Worm (Caenorhabditis elegans) whole organism, dauer: ENCODE measurements around the gene cnc-9.

ENCODE experiments used
- unc-62 ChIP-seq: sonication (generic microtip); optimal IDR thresholded peaks from 2 replicates; lab custom pipeline; 2017; ENCODE audit warnings: missing biosample characterization, missing genetic modification reagents, missing genetic modification characterization

The cnc-9 gene

DNA sequence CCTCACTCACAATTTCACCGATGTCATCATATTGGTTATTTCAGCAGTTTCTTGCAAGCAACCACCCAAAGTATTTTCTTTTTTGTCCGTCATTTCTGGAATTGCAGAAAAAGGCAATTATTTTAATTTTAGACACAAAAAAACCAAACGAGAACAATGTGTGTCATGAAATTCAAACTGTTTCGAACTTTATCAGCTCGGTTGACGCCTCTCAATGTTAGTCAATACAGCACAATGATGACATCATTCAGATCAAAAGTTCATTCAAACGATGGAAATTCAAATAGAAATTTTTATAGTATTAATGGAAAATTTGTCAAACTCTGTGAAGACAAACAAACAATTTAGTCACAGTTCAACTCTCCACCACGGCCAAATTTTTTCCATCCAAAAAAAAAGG, 8.1 kb downstream of the cnc-9 start, which contains the start of gene fbxa-105:
Gene fbxa-105, minus strand, starts transcription at position 97 of the 400 bp plus-strand sequence.
- no peak for TF ChIP-seq unc-62 (GFP tag; lab: Kevin White, UChicago)

DNA sequence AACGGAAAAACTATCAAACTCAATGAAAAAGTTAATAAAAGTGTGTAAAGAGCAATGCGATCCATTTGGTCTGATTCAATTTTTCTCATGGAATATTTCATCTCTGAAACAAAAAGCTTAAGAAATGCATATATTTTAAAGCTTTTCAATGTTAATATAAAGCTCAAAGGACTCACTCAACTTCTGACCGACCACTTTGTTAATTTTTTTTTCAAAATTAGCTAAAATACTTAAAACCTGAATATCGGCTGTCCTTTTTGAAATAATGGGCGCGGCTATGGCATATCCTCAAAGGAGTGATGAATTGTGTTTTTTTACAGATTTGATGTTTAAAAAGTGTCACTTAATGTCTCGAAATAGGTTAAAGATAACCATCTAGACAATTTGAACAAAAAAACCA, 10.2 kb downstream of the cnc-9 start, which contains the start of gene C02H6.1:
Gene C02H6.1, minus strand, starts transcription at position 101 of the 400 bp plus-strand sequence.
- no peak for TF ChIP-seq unc-62 (GFP tag; lab: Kevin White, UChicago)

DNA sequence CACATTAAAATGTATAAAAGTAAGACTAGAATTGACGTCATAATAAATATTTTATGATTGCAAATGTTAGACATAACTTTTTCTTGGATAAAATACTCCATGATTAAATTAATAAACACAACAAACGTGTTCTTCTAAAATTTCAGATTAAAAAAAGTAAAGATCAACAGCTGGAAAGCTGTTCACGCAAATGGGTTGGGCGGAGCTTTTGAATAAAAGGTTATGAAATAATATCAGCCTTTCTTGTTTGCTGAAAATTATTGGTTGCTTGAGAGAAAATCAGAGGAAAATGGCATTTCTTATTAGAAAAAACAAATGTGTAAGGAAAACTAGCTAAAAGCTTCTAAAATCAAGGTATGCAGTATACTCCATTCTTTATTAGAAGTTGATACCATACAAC, 12.2 kb downstream of the cnc-9 start, which contains the start of gene C02H6.3:
Gene C02H6.3, minus strand, starts transcription at position 101 of the 400 bp plus-strand sequence.
- TF ChIP-seq unc-62 (GFP tag; lab: Kevin White, UChicago), result no peak

DNA sequence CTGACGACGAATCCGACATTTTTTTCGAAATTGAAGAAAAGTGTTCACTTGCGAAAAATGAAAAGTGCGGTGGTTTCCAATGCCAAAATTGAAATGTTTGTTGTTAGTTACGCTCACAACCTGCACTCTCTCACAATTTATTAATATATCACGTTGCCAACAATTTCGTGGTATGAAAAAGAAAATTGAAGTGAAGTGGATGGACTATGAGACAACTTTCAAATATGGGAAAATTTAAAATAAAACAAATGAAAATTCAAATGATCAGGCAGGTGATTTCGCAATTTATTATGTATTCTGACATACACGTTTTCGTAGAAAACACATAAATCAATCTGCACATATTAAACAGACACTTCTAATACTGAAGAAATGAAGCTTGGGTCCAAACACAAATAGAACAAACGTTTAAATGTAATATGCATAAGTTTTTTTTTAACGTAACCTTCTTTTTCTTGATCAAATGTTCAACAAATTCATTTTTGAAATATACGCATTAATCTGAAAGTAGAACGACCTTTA, 13.9 kb downstream of the cnc-9 start, which contains the start of gene srp-6:
Gene srp-6, minus strand, starts transcription at position 51 of the 522 bp plus-strand sequence.
- TF ChIP-seq unc-62 (GFP tag; lab: Kevin White, UChicago), result no peak

DNA sequence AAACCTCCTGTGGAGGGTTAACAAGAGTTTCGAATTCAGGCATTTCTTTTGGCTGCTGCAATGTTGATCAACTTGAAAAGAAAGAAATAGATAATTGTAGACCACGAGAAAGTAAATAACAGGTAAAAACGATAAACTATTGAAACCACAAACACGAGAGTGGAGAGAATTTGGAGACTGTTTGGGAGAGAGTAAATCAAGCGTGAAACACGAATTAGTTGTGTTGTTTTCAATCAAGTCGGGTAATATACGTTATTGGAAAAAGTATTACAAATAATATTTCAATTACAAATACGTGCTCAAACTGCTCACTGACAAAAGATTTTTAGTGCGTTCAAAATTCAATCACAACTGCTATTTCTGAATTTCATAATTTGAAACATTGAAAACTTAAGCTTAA, 19.0 kb downstream of the cnc-9 start, which contains the start of gene C03G6.17:
Gene C03G6.17, minus strand, starts transcription at position 101 of the 400 bp plus-strand sequence.
- no peak for TF ChIP-seq unc-62 (GFP tag; lab: Kevin White, UChicago)

DNA sequence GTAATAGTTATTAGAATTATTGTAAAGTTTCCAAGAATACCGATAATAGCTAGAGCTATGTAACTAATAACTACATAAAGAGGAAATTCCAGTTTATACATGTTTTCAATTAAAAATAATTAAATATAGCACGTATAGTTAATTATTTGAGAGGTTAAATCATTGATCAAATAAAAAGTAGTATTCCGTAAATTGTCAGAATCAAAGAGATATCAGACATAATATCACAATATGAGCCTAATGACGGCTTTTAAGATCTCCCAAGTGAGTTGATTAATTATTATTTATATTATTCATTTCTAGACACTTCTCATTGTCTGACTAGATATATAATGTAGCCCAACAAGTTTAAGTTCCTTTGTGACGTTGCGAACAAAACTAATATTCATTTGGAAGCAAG, 20.6 kb downstream of the cnc-9 start, which contains the start of gene srsx-24:
Gene srsx-24, minus strand, starts transcription at position 101 of the 400 bp plus-strand sequence.
- no peak for TF ChIP-seq unc-62 (GFP tag; lab: Kevin White, UChicago)

DNA sequence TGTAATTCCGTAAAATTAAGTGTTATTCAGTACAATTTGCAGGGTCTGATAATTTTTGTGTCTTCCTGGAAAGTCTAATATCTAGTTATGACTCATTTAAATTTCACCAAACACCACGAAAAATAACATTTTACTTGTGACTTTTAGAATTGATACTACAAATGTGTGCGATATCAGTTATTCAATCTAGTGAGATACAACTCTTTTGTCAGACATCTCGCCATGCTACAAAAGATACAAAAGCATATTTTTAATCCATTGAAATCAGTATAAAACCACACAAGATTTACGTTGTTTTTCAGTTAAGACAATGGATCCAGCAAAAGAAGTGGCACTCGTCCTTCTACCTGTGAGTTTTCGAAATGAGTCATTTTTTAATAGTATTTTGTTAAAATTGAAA, 25.9 kb downstream of the cnc-9 start, which contains the start of gene srx-56:
Gene srx-56, plus strand, starts transcription at position 301 of the 400 bp plus-strand sequence.
- TF ChIP-seq unc-62 (GFP tag; lab: Kevin White, UChicago), result no peak

DNA sequence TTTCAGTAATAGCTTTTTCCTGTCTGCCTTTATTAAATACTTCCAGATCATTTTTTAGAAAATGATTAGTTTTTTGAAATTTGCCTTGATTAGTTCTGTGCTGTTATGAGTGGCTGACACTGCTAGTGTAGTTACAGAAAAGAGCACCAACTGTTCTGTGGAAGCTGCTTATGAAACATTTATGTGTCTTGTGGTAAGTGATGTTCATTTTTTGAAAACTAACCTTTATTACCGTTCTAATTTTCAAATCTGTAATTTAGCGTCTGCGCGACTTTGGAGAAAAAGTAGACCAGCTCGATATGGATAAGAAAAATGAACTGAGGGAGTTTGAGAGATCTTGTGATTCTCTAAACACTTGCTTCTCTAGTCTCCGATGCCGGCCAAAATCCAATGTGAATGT, 30.4 kb downstream of the cnc-9 start, which contains the start of gene srj-14:
Gene srj-14, plus strand, starts transcription at position 131 of the 400 bp plus-strand sequence.
- no peak for TF ChIP-seq unc-62 (GFP tag; lab: Kevin White, UChicago)

DNA sequence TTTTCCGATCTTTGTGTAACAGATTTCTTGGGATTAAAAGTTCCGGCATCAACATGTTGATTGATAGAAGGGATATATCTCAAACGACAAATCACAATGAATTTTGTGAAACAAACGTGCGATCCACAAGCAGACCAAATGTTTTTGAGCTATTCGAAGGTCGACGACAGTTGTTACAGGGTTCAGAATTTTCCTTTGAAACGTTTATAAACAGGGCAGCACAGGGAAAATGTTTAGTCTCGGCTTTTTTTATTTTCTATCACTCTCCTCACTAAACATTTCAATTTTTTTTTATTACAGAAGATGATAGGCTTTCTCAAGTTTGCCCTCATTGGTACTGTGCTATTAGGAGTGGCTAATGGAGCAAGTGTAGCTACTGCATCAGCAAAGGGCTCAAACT, 35.0 kb downstream of the cnc-9 start, which contains the start of gene exc-13:
Gene exc-13, plus strand, starts transcription at position 301 of the 400 bp plus-strand sequence.
- no peak for TF ChIP-seq unc-62 (GFP tag; lab: Kevin White, UChicago)

DNA sequence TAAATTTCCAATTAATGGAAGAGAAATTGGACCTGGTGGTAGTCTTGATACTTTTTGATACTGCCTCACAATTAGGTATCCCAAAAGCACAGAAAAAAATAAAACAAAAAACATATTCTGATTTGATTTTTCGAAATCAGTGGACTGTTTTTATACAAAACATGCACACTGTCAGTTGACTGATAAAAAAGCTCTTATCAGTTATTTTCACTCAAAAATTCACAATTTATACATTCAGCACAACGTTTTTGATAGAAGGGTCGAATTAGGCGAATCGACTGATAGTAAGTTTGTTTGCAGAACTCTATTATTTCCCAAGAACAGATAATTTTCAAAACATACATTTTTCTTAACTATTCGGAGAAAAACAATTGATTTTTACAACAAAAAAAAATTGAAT, 35.9 kb downstream of the cnc-9 start, which contains the start of gene cyp-35A2:
Gene cyp-35A2, minus strand, starts transcription at position 124 of the 400 bp plus-strand sequence.
- TF ChIP-seq unc-62 (GFP tag; lab: Kevin White, UChicago), result no peak

DNA sequence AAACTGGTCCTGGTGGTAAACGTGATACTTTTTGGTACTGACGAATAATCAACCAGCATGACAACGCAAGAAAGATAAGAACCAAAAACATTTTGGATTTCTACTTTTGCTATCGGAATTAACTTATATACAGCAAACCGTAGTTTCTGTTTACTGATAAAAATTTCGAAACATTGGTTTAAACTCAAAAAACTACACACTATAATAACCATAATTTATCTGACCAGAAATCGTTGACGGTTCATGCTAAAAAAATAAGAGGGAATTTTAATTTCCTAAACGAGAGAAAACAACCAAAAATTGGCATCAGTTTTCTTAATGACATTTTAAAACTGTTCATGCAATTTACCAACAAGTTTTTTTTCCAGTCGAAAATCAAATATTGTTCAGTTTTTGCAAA, 38.3 kb downstream of the cnc-9 start, which contains the start of gene cyp-35A1:
Gene cyp-35A1, minus strand, starts transcription at position 101 of the 400 bp plus-strand sequence.
- TF ChIP-seq unc-62 (GFP tag; lab: Kevin White, UChicago), result no peak

DNA sequence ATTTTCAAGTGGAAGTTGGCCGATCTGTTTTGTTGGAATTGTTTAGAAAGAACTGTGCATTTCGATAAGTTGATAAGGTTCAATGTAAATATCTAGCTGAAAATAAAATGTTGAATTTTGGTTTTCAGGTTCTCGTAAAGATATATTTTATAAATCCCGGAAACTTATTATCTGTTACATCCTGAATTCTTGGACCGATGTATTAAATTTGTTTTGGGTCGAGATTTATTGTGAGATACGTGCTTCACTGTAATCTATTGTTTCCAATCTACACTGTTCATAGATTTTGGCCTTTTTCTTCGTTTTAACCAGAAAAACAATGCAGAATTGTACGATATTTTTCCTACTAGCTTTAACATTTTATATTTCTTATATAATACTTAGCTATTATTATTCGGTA, 42.9 kb downstream of the cnc-9 start, which contains the start of gene C03G6.6:
Gene C03G6.6, plus strand, starts transcription at position 301 of the 400 bp plus-strand sequence.
- TF ChIP-seq unc-62 (GFP tag; lab: Kevin White, UChicago), result no peak

DNA sequence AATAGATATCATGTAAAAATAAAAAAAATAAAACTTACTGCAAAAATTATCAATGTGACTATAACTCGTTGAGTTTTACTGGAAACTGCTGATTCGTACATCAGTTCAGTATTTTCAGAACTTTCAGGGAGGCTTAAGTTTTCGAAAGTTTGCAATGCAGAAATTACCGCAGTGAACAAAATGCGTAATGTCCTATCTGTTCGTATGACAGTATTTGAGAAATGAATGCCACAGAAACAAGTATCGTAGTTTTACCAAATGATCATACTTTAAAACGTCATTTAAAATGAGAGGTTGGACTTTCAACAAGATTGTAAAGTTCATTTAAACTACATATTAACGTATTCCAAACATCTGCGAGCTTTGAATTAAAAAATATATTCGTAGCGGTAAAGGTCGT, 43.3 kb downstream of the cnc-9 start, which contains the start of gene C03G6.21:
Gene C03G6.21, minus strand, starts transcription at position 101 of the 400 bp plus-strand sequence.
- TF ChIP-seq unc-62 (GFP tag; lab: Kevin White, UChicago), result no peak

DNA sequence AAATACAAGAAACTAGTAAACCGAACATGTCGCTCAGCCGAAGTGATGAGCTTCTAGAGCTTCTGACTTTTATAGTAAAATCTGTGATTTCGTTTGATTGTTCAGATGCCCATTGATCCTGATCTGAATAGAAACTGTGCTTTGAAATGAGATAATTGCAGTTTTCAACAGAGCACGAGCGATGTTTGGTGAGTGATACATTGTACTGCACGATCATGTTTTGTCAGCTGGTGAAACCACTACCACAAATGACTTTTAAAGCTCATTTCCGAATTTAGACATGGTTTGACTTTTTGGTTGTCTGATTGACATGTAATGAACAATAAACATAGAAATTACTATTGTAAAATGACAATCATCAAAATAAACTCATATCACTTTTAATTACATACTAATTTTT, 44.5 kb downstream of the cnc-9 start, which contains the start of gene tag-293:
Gene tag-293, minus strand, starts transcription at position 101 of the 400 bp plus-strand sequence.
- no peak for TF ChIP-seq unc-62 (GFP tag; lab: Kevin White, UChicago)

DNA sequence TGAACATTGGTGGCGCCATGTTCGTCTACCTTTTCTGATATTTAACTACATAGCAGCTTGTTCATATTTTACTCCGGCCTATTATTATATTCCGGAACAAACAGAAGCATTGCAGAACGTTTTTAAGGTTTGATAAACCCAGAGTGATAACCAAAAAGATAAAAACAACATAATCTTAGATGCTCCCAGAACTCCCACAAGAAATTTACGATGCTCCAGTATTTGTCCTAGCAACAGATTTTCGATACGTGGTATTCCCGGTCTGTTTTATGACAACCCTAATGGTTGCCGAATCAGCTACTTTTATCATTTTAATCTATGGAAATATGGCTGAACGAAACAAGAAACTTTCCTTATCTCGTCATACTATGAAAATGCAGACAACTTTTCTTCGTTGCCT, 46.4 kb downstream of the cnc-9 start:
- no peak for TF ChIP-seq unc-62 (GFP tag; lab: Kevin White, UChicago)
